Fruit fly (Drosophila melanogaster) whole organism, prepupa: ENCODE results near the gene naz.
A peak's percentile ranks its signal among the peaks of the same experiment; 100 is the strongest.

Experiments
- Blimp-1 ChIP-seq: fragments of 200-800 bp; sonication (Bioruptor generic); optimal IDR thresholded peaks from 3 replicates; lab custom pipeline; 2017; ENCODE audit warnings: missing biosample characterization, missing genetic modification characterization, mild to moderate bottlenecking, moderate library complexity, missing genetic modification reagents
- CG10631 ChIP-seq: fragments of 200-800 bp; sonication (Bioruptor generic); optimal IDR thresholded peaks from 2 replicates; lab custom pipeline; 2016; ENCODE audit warnings: missing biosample characterization, missing genetic modification characterization
- CG11294 ChIP-seq: fragments of 200-800 bp; sonication (Bioruptor generic); IDR thresholded peaks from 2 replicates; pipeline ENCODE4 v1.3.6; 2022; ENCODE audit warnings: missing biosample characterization, missing genetic modification characterization
- CG15336 ChIP-seq: fragments of 200-800 bp; sonication (Bioruptor generic); IDR thresholded peaks from 2 replicates; pipeline ENCODE4 v1.3.6; 2022; ENCODE audit warnings: missing biosample characterization, missing genetic modification characterization
- CG1621 ChIP-seq: fragments of 200-800 bp; sonication (Bioruptor generic); optimal IDR thresholded peaks from 3 replicates; lab custom pipeline; 2018; ENCODE audit warnings: missing biosample characterization, mild to moderate bottlenecking, missing genetic modification characterization
- CG16779 ChIP-seq: fragments of 200-800 bp; sonication (Bioruptor generic); optimal IDR thresholded peaks from 3 replicates; lab custom pipeline; 2017; ENCODE audit warnings: missing biosample characterization, mild to moderate bottlenecking, missing genetic modification characterization
- CG3032 ChIP-seq: fragments of 200-800 bp; optimal IDR thresholded peaks from 2 replicates; lab custom pipeline; 2019; ENCODE audit warnings: missing biosample characterization, mild to moderate bottlenecking, missing genetic modification characterization, moderate library complexity
- CG32006 ChIP-seq: fragments of 200-800 bp; sonication (Bioruptor generic); optimal IDR thresholded peaks from 3 replicates; lab custom pipeline; 2017; ENCODE audit warnings: missing biosample characterization, mild to moderate bottlenecking, missing genetic modification characterization
- CG3919 ChIP-seq: fragments of 200-800 bp; sonication (Bioruptor generic); optimal IDR thresholded peaks from 3 replicates; lab custom pipeline; 2016; ENCODE audit warnings: missing biosample characterization, missing genetic modification characterization
- CG6163 ChIP-seq: fragments of 200-800 bp; sonication (Bioruptor generic); IDR thresholded peaks from 3 replicates; pipeline ENCODE4 v1.3.6; 2022; ENCODE audit warnings: missing biosample characterization, missing genetic modification characterization
- CG6276 ChIP-seq: fragments of 200-800 bp; sonication (Bioruptor generic); optimal IDR thresholded peaks from 2 replicates; lab custom pipeline; 2017; ENCODE audit warnings: missing biosample characterization, mild to moderate bottlenecking, missing genetic modification characterization
- CG6808 ChIP-seq: fragments of 200-800 bp; sonication (Bioruptor generic); optimal IDR thresholded peaks from 3 replicates; lab custom pipeline; 2017; ENCODE audit warnings: missing biosample characterization, missing genetic modification characterization, mild to moderate bottlenecking, moderate library complexity, missing genetic modification reagents
- CG8119 ChIP-seq: fragments of 200-800 bp; sonication (Bioruptor generic); IDR thresholded peaks from 3 replicates; pipeline ENCODE4 v1.3.6; 2022; ENCODE audit warnings: missing biosample characterization, missing genetic modification characterization
- CG9139 ChIP-seq: fragments of 200-800 bp; sonication (Bioruptor generic); optimal IDR thresholded peaks from 3 replicates; lab custom pipeline; 2017; ENCODE audit warnings: missing biosample characterization, mild to moderate bottlenecking, missing genetic modification characterization
- Eip78C ChIP-seq: fragments of 200-800 bp; sonication (Bioruptor generic); peaks from one replicate; lab custom pipeline; 2016; ENCODE audit warnings: missing biosample characterization, missing genetic modification characterization
- Ets21C ChIP-seq: fragments of 200-800 bp; sonication (Bioruptor generic); optimal IDR thresholded peaks from 3 replicates; lab custom pipeline; 2016; ENCODE audit warnings: missing biosample characterization, missing genetic modification characterization
- Gug ChIP-seq: fragments of 200-800 bp; sonication (Bioruptor generic); IDR thresholded peaks from 2 replicates; pipeline ENCODE4 v1.3.6; 2022; ENCODE audit warnings: missing biosample characterization, missing genetic modification characterization
- Hr38 ChIP-seq: sonication (Bioruptor generic); optimal IDR thresholded peaks from 2 replicates; lab custom pipeline; 2016; ENCODE audit warnings: missing biosample characterization, missing genetic modification characterization
- Hr39 ChIP-seq: fragments of 200-800 bp; sonication (Bioruptor generic); optimal IDR thresholded peaks from 2 replicates; lab custom pipeline; 2016; ENCODE audit warnings: missing biosample characterization, missing genetic modification characterization
- Hr4 ChIP-seq: fragments of 200-800 bp; sonication (Bioruptor generic); optimal IDR thresholded peaks from 3 replicates; lab custom pipeline; 2016; ENCODE audit warnings: missing biosample characterization, missing genetic modification characterization
- Lpt ChIP-seq: fragments of 200-800 bp; sonication (Bioruptor generic); optimal IDR thresholded peaks from 3 replicates; lab custom pipeline; 2016; ENCODE audit warnings: missing biosample characterization, missing genetic modification characterization
- achi ChIP-seq: fragments of 200-800 bp; sonication (Bioruptor generic); optimal IDR thresholded peaks from 3 replicates; lab custom pipeline; 2016; ENCODE audit warnings: missing biosample characterization, missing genetic modification characterization
- acj6 ChIP-seq: fragments of 200-800 bp; sonication (Bioruptor generic); optimal IDR thresholded peaks from 3 replicates; lab custom pipeline; 2016; ENCODE audit warnings: missing biosample characterization, missing genetic modification characterization
- cyc ChIP-seq: fragments of 200-800 bp; sonication (Bioruptor generic); optimal IDR thresholded peaks from 3 replicates; lab custom pipeline; 2016; ENCODE audit warnings: missing biosample characterization, missing genetic modification characterization
- dsx ChIP-seq: fragments of 200-800 bp; optimal IDR thresholded peaks from 3 replicates; lab custom pipeline; 2019; ENCODE audit warnings: missing biosample characterization, mild to moderate bottlenecking, missing genetic modification characterization, moderate library complexity; ENCODE audit not compliant: poor library complexity, severe bottlenecking
- eg ChIP-seq: fragments of 200-800 bp; sonication (Bioruptor generic); IDR thresholded peaks from 3 replicates; pipeline ENCODE4 v1.3.6; 2022; ENCODE audit warnings: missing biosample characterization, missing genetic modification characterization
- esn ChIP-seq: fragments of 200-800 bp; sonication (Bioruptor generic); optimal IDR thresholded peaks from 2 replicates; lab custom pipeline; 2016; ENCODE audit warnings: missing biosample characterization, mild to moderate bottlenecking, missing genetic modification characterization, moderate library complexity
- fd59A ChIP-seq: fragments of 200-800 bp; sonication (Bioruptor generic); optimal IDR thresholded peaks from 2 replicates; lab custom pipeline; 2017; ENCODE audit warnings: missing biosample characterization, mild to moderate bottlenecking, missing genetic modification characterization, missing genetic modification reagents
- fd85E ChIP-seq: fragments of 200-800 bp; sonication (Bioruptor generic); optimal IDR thresholded peaks from 3 replicates; lab custom pipeline; 2016; ENCODE audit warnings: missing biosample characterization, missing genetic modification characterization
- net ChIP-seq: fragments of 200-800 bp; sonication (Bioruptor generic); optimal IDR thresholded peaks from 3 replicates; lab custom pipeline; 2016; ENCODE audit warnings: missing biosample characterization, missing genetic modification characterization
- svp ChIP-seq: fragments of 200-800 bp; sonication (Bioruptor generic); peaks from one replicate; lab custom pipeline; 2016; ENCODE audit warnings: missing biosample characterization, missing genetic modification characterization
- topi ChIP-seq: fragments of 200-800 bp; sonication (Bioruptor generic); optimal IDR thresholded peaks from 3 replicates; lab custom pipeline; 2016; ENCODE audit warnings: missing biosample characterization, missing genetic modification characterization

Gene naz

dm6 chr3R:18355781-18356180 lies 27.0 kb upstream of the naz start:
- TF ChIP-seq CG8119 (GFP tag; lab: Robert Waterston, UW) (no peak), CG32006 (GFP tag; lab: Kevin White, UChicago) (no peak), Ets21C (no peak), CG6163 (GFP tag; lab: Robert Waterston, UW) (no peak)

dm6 chr3R:18338493-18338892 lies 9.8 kb upstream of the naz start:
- TF ChIP-seq Hr38 (GFP tag; lab: Kevin White, UChicago) (no peak), cyc (GFP tag; lab: Kevin White, UChicago) (no peak), CG10631 (GFP tag; lab: Kevin White, UChicago) (no peak), CG16779 (tag; lab: Kevin White, UChicago) (no peak), CG3032 (tag; lab: Kevin White, UChicago) (no peak), CG6808 (GFP tag; lab: Kevin White, UChicago) (no peak), CG6276 (no peak), fd85E (no peak), esn (GFP tag; lab: Kevin White, UChicago) (no peak), achi (GFP tag; lab: Kevin White, UChicago) (no peak), net (GFP tag; lab: Kevin White, UChicago) (no peak), Hr39 (GFP tag; lab: Kevin White, UChicago) (no peak), Blimp-1 (GFP tag; lab: Kevin White, UChicago) (no peak), CG9139 (GFP tag; lab: Kevin White, UChicago) (no peak), CG15336 (GFP tag; lab: Robert Waterston, UW) (no peak), CG6163 (GFP tag; lab: Robert Waterston, UW) (no peak)

dm6 chr3R:18314824-18315690 lies 13.7 kb downstream of the naz start:
- TF ChIP-seq topi (no peak), CG11294 (0 out of 2 replicates have a peak, but pooled peaks have one; percentile 28), Hr4 (GFP tag; lab: Kevin White, UChicago) (peak; percentile 40), CG9139 (GFP tag; lab: Kevin White, UChicago) (no peak), Eip78C (GFP tag; lab: Kevin White, UChicago) (peak; percentile 24), CG32006 (GFP tag; lab: Kevin White, UChicago) (peak; percentile 6), CG6163 (GFP tag; lab: Robert Waterston, UW) (peak; percentile 54; the same call in 2 of the 3 replicates), net (GFP tag; lab: Kevin White, UChicago) (peak; percentile 15), svp (peak; percentile 78), Gug (GFP tag; lab: Robert Waterston, UW) (peak; percentile 18; the same call in 1 of the 2 replicates), Lpt (GFP tag; lab: Kevin White, UChicago) (peak; percentile 6), dsx (GFP tag; lab: Kevin White, UChicago) (no peak), CG15336 (GFP tag; lab: Robert Waterston, UW) (peak; percentile 43), CG3919 (GFP tag; lab: Kevin White, UChicago) (peak; percentile 6), fd59A (GFP tag; lab: Kevin White, UChicago) (no peak), eg (peak; percentile 73)

dm6 chr3R:18314320-18314719 lies 14.4 kb downstream of the naz start, which contains the start of gene PKD:
Gene PKD, minus strand, starts transcription at chr3R:18314407.
- peak; percentile 68; the same call in 2 of the 3 replicates for TF ChIP-seq eg
- no peak for TF ChIP-seq acj6 (GFP tag; lab: Kevin White, UChicago)
- TF ChIP-seq CG6163 (GFP tag; lab: Robert Waterston, UW) = 0 out of 3 replicates have a peak, but pooled peaks have one; percentile 45
- TF ChIP-seq CG1621 = no peak
